Worm (Caenorhabditis elegans) whole organism, L4 larva: ENCODE measurements around the gene T26H5.4.
A peak's percentile ranks its signal among the peaks of the same experiment; 100 is the strongest.

ENCODE experiments used
- D1046.2 ChIP-seq: fragments of 200-800 bp; sonication (Bioruptor generic); IDR thresholded peaks from 2 replicates; pipeline ENCODE4 v1.3.6; 2022; ENCODE audit warnings: missing genetic modification characterization, missing compliant biosample characterization
- F10B5.3 ChIP-seq: sonication (generic microtip); optimal IDR thresholded peaks from 2 replicates; lab custom pipeline; 2016; ENCODE audit warnings: mild to moderate bottlenecking, missing genetic modification characterization, missing compliant biosample characterization
- F49E8.2 ChIP-seq: sonication (generic microtip); optimal IDR thresholded peaks from 2 replicates; lab custom pipeline; 2016; ENCODE audit warnings: missing compliant biosample characterization, mild to moderate bottlenecking, missing genetic modification characterization, borderline replicate concordance
- T20F7.1 ChIP-seq: fragments of 200-800 bp; sonication (Bioruptor generic); optimal IDR thresholded peaks from 2 replicates; lab custom pipeline; 2018; ENCODE audit warnings: mild to moderate bottlenecking, missing genetic modification characterization, missing compliant biosample characterization
- Y105C5A.15 ChIP-seq: fragments of 200-800 bp; sonication (Bioruptor generic); IDR thresholded peaks from 2 replicates; pipeline ENCODE4 v1.3.6; 2022; ENCODE audit warnings: missing genetic modification characterization, missing compliant biosample characterization
- Y48G9A.11 ChIP-seq: fragments of 200-800 bp; sonication (Bioruptor generic); IDR thresholded peaks from 2 replicates; pipeline ENCODE4 v1.3.6; 2022; ENCODE audit warnings: missing genetic modification reagents, missing genetic modification characterization, missing compliant biosample characterization
- Y5F2A.4 ChIP-seq: fragments of 200-800 bp; sonication (Bioruptor generic); optimal IDR thresholded peaks from 2 replicates; lab custom pipeline; 2018; ENCODE audit warnings: mild to moderate bottlenecking, missing genetic modification characterization, missing compliant biosample characterization
- Y75B8A.6 ChIP-seq: fragments of 200-800 bp; sonication (Bioruptor generic); IDR thresholded peaks from 2 replicates; pipeline ENCODE4 v1.3.6; 2022; ENCODE audit warnings: missing genetic modification reagents, missing genetic modification characterization, missing compliant biosample characterization
- ZK337.2 ChIP-seq: fragments of 200-800 bp; sonication (Bioruptor generic); IDR thresholded peaks from 2 replicates; pipeline ENCODE4 v1.3.6; 2022; ENCODE audit warnings: missing genetic modification reagents, missing genetic modification characterization, missing compliant biosample characterization
- ZK546.5 ChIP-seq, 2 experiments: sonication (generic microtip); optimal IDR thresholded peaks; 2 replicates each; lab custom pipeline; 2017; ENCODE audit warnings: missing biosample characterization in 2 of 2, missing genetic modification characterization in 2 of 2
- aha-1 ChIP-seq: fragments of 150-350 bp; peaks from one replicate; lab custom pipeline; 2014; ENCODE audit warnings: missing biosample characterization, missing genetic modification characterization
- aly-2 ChIP-seq: sonication (generic microtip); optimal IDR thresholded peaks from 2 replicates; lab custom pipeline; 2018; ENCODE audit warnings: missing biosample characterization, missing genetic modification characterization
- ceh-20 ChIP-seq: fragments of 200-800 bp; sonication (Bioruptor generic); IDR thresholded peaks from 2 replicates; pipeline ENCODE4 v1.3.6; 2022; ENCODE audit warnings: missing genetic modification reagents, missing genetic modification characterization, missing compliant biosample characterization
- ceh-28 ChIP-seq: fragments of 150-350 bp; optimal IDR thresholded peaks from 2 replicates; lab custom pipeline; 2014; ENCODE audit warnings: missing biosample characterization, missing genetic modification reagents, missing genetic modification characterization
- ces-1 ChIP-seq: fragments of 150-350 bp; sonication (generic microtip); optimal IDR thresholded peaks from 4 replicates; lab custom pipeline; 2014; ENCODE audit warnings: missing biosample characterization, missing genetic modification reagents, missing genetic modification characterization
- daf-12 ChIP-seq: fragments of 150-350 bp; optimal IDR thresholded peaks from 2 replicates; lab custom pipeline; 2014; ENCODE audit warnings: missing biosample characterization, missing genetic modification reagents, missing genetic modification characterization
- daf-8 ChIP-seq: fragments of 200-800 bp; sonication (Bioruptor generic); IDR thresholded peaks from 2 replicates; pipeline ENCODE4 v1.3.6; 2022; ENCODE audit warnings: missing genetic modification characterization, missing compliant biosample characterization
- duxl-1 ChIP-seq: sonication (generic microtip); optimal IDR thresholded peaks from 2 replicates; lab custom pipeline; 2016; ENCODE audit warnings: mild to moderate bottlenecking, missing genetic modification characterization, moderate library complexity, missing compliant biosample characterization; ENCODE audit not compliant: poor library complexity
- egl-43 ChIP-seq: fragments of 200-800 bp; sonication (Bioruptor generic); IDR thresholded peaks from 2 replicates; pipeline ENCODE4 v1.3.6; 2022; ENCODE audit warnings: missing genetic modification reagents, missing genetic modification characterization, missing compliant biosample characterization
- fos-1 ChIP-seq: fragments of 150-350 bp; optimal IDR thresholded peaks from 2 replicates; lab custom pipeline; 2014; ENCODE audit warnings: missing biosample characterization, missing genetic modification characterization
- hif-1 ChIP-seq, 2 experiments: sonication (generic microtip); optimal IDR thresholded peaks; 2 replicates each; lab custom pipeline; 2016 to 2017; ENCODE audit warnings: missing compliant biosample characterization in 2 of 2, missing genetic modification characterization in 2 of 2, missing genetic modification reagents in 2 of 2, missing genotype in 2 of 2, mild to moderate bottlenecking in 1 of 2
- hlh-11 ChIP-seq: fragments of 200-800 bp; sonication (Bioruptor generic); optimal IDR thresholded peaks from 2 replicates; lab custom pipeline; 2018; ENCODE audit warnings: mild to moderate bottlenecking, missing genetic modification characterization, missing compliant biosample characterization
- hlh-30 ChIP-seq: sonication (generic microtip); optimal IDR thresholded peaks from 2 replicates; lab custom pipeline; 2017; ENCODE audit warnings: antibody characterized with exemption, mild to moderate bottlenecking, missing genetic modification characterization, missing compliant biosample characterization; ENCODE audit not compliant: insufficient read depth
- jun-1 ChIP-seq: fragments of 150-350 bp; optimal IDR thresholded peaks from 2 replicates; lab custom pipeline; 2014; ENCODE audit warnings: missing biosample characterization, missing genetic modification reagents, missing genetic modification characterization
- lim-7 ChIP-seq: fragments of 200-800 bp; sonication (Bioruptor generic); IDR thresholded peaks from 2 replicates; pipeline ENCODE4 v1.3.6; 2022; ENCODE audit warnings: missing genetic modification characterization, missing compliant biosample characterization
- lin-1 ChIP-seq: fragments of 200-800 bp; sonication (Bioruptor generic); IDR thresholded peaks from 2 replicates; pipeline ENCODE4 v1.3.6; 2022; ENCODE audit warnings: missing genetic modification reagents, missing genetic modification characterization, missing compliant biosample characterization
- lin-29 ChIP-seq: fragments of 200-800 bp; sonication (Bioruptor generic); IDR thresholded peaks from 2 replicates; pipeline ENCODE4 v1.3.6; 2022; ENCODE audit warnings: missing genetic modification reagents, missing genetic modification characterization, missing compliant biosample characterization
- lin-38 ChIP-seq: fragments of 200-800 bp; sonication (Bioruptor generic); IDR thresholded peaks from 2 replicates; pipeline ENCODE4 v1.3.6; 2022; ENCODE audit warnings: missing genetic modification reagents, missing genetic modification characterization, missing compliant biosample characterization
- madf-5 ChIP-seq, 2 experiments: fragments of 200-800 bp; sonication (Bioruptor generic); IDR thresholded peaks; 2 replicates each; pipeline ENCODE4 v1.3.6; 2022; ENCODE audit warnings: missing compliant biosample characterization in 2 of 2, missing genetic modification characterization in 2 of 2
- madf-9 ChIP-seq: fragments of 200-800 bp; sonication (Bioruptor generic); conservative IDR thresholded peaks from 2 replicates; pipeline ENCODE4 v1.3.6; 2022; ENCODE audit warnings: missing genetic modification reagents, missing genetic modification characterization, missing compliant biosample characterization
- mdt-29 ChIP-seq: fragments of 200-800 bp; sonication (Bioruptor generic); IDR thresholded peaks from 2 replicates; pipeline ENCODE4 v1.3.6; 2022; ENCODE audit warnings: missing genetic modification reagents, missing genetic modification characterization, missing compliant biosample characterization
- mes-2 ChIP-seq: sonication (generic microtip); optimal IDR thresholded peaks from 2 replicates; lab custom pipeline; 2016; ENCODE audit warnings: missing genotype, mild to moderate bottlenecking, missing genetic modification characterization, missing compliant biosample characterization; ENCODE audit not compliant: poor library complexity, severe bottlenecking
- mxl-2 ChIP-seq: fragments of 200-800 bp; sonication (Bioruptor generic); conservative IDR thresholded peaks from 2 replicates; pipeline ENCODE4 v1.3.6; 2022; ENCODE audit warnings: missing genetic modification reagents, missing genetic modification characterization, missing compliant biosample characterization
- nhr-111 ChIP-seq: fragments of 200-800 bp; sonication (Bioruptor generic); optimal IDR thresholded peaks from 2 replicates; lab custom pipeline; 2018; ENCODE audit warnings: mild to moderate bottlenecking, missing genetic modification characterization, missing compliant biosample characterization
- nhr-237 ChIP-seq: sonication (generic microtip); optimal IDR thresholded peaks from 2 replicates; lab custom pipeline; 2017; ENCODE audit warnings: missing biosample characterization, missing genetic modification characterization
- nhr-25 ChIP-seq: sonication (generic microtip); optimal IDR thresholded peaks from 2 replicates; lab custom pipeline; 2017; ENCODE audit warnings: missing genetic modification characterization, mild to moderate bottlenecking, missing compliant biosample characterization, antibody characterized with exemption, moderate library complexity, borderline replicate concordance; ENCODE audit not compliant: insufficient read depth
- nhr-41 ChIP-seq: fragments of 200-800 bp; sonication (Bioruptor generic); IDR thresholded peaks from 2 replicates; pipeline ENCODE4 v1.3.6; 2022; ENCODE audit warnings: missing genetic modification reagents, missing genetic modification characterization, missing compliant biosample characterization
- nhr-77 ChIP-seq: fragments of 150-350 bp; optimal IDR thresholded peaks from 2 replicates; lab custom pipeline; 2014; ENCODE audit warnings: missing biosample characterization, missing genetic modification characterization
- pha-4 ChIP-seq, 2 experiments: fragments of 150-350 bp in 1 of 2; fragments of 200-800 bp in 1 of 2; sonication (Bioruptor generic) in 1 of 2; IDR thresholded peaks in 1 of 2; optimal IDR thresholded peaks in 1 of 2; 2 replicates each; pipeline versions ENCODE4 v1.3.6 to Lab custom; 2014 to 2022; ENCODE audit warnings: missing genetic modification characterization in 2 of 2, missing genetic modification reagents in 2 of 2, missing biosample characterization in 1 of 2, missing compliant biosample characterization in 1 of 2
- php-3 ChIP-seq: fragments of 200-800 bp; sonication (Bioruptor generic); IDR thresholded peaks from 2 replicates; pipeline ENCODE4 v1.3.6; 2022; ENCODE audit warnings: missing genetic modification reagents, missing genetic modification characterization, missing compliant biosample characterization
- pqm-1 ChIP-seq: sonication (generic microtip); optimal IDR thresholded peaks from 2 replicates; lab custom pipeline; 2017; ENCODE audit warnings: missing biosample characterization, missing genetic modification characterization
- snpc-4 ChIP-seq: fragments of 150-350 bp; optimal IDR thresholded peaks from 2 replicates; lab custom pipeline; 2014; ENCODE audit warnings: missing biosample characterization, missing genetic modification characterization
- tag-97 ChIP-seq: fragments of 200-800 bp; sonication (Bioruptor generic); IDR thresholded peaks from 2 replicates; pipeline ENCODE4 v1.3.6; 2022; ENCODE audit warnings: missing genetic modification characterization, missing compliant biosample characterization
- unc-62 ChIP-seq, 3 experiments: fragments of 150-350 bp in 1 of 3; sonication (generic microtip); optimal IDR thresholded peaks in 2 of 3; peaks in 1 of 3; 1 replicate in 1 of 3; 2 replicates in 2 of 3; lab custom pipeline; 2014 to 2017; ENCODE audit warnings: missing biosample characterization in 3 of 3, missing genetic modification characterization in 3 of 3, missing genetic modification reagents in 3 of 3, missing genotype in 1 of 3
- zag-1 ChIP-seq: fragments of 150-350 bp; optimal IDR thresholded peaks from 2 replicates; lab custom pipeline; 2014; ENCODE audit warnings: missing biosample characterization, missing genetic modification characterization
- zfp-2 ChIP-seq: sonication (generic microtip); optimal IDR thresholded peaks from 2 replicates; lab custom pipeline; 2016; ENCODE audit warnings: mild to moderate bottlenecking, missing genetic modification characterization, missing compliant biosample characterization
- zip-11 ChIP-seq: fragments of 200-800 bp; sonication (Bioruptor generic); IDR thresholded peaks from 2 replicates; pipeline ENCODE4 v1.3.6; 2022; ENCODE audit warnings: missing genetic modification characterization, missing compliant biosample characterization
- ztf-7 ChIP-seq: fragments of 150-350 bp; optimal IDR thresholded peaks from 2 replicates; lab custom pipeline; 2014; ENCODE audit warnings: missing biosample characterization, missing genetic modification characterization

The T26H5.4 gene

ce11 chrV:15465032-15465727 lies 16.7 kb upstream of the T26H5.4 start, which contains the start of gene pqn-71 (continued):
- peak; percentile 85; the same call in 1 of the 2 replicates for TF ChIP-seq zip-11 (GFP tag; lab: Robert Waterston, UW)
- TF ChIP-seq ceh-28 (tag; lab: Kevin White, UChicago), result no peak
- TF ChIP-seq F49E8.2, result peak; percentile 91
- TF ChIP-seq nhr-237 (tag; lab: Kevin White, UChicago), result peak; percentile 46
- peak; percentile 93 for TF ChIP-seq mdt-29 (GFP tag; lab: Robert Waterston, UW)
- TF ChIP-seq php-3 (GFP tag; lab: Robert Waterston, UW), result peak; percentile 80
- peak; percentile 92 for TF ChIP-seq lim-7 (GFP tag; lab: Robert Waterston, UW)
- TF ChIP-seq snpc-4 (tag; lab: Kevin White, UChicago), result peak; percentile 27
- peak; percentile 94 for TF ChIP-seq madf-9
- peak; percentile 47 to 74 for TF ChIP-seq hif-1 (tag; optimal IDR thresholded peaks at IDR 0.05; lab: Kevin White, UChicago)
- TF ChIP-seq unc-62 (GFP tag; optimal IDR thresholded peaks at IDR 0.05 in 1 of 2; lab: Kevin White, UChicago), result peak in 1 of 2 experiments; percentile 15
- TF ChIP-seq unc-62 (tag; optimal IDR thresholded peaks at IDR 0.05; lab: Kevin White, UChicago), result no peak
- no peak for TF ChIP-seq fos-1 (tag; lab: Kevin White, UChicago)
- TF ChIP-seq aly-2 (tag; lab: Kevin White, UChicago), result peak; percentile 48
- peak; percentile 85 for TF ChIP-seq mxl-2
- TF ChIP-seq ztf-7 (tag; lab: Kevin White, UChicago), result no peak
- peak; percentile 91 for TF ChIP-seq Y75B8A.6 (GFP tag; lab: Robert Waterston, UW)
- TF ChIP-seq nhr-77, result no peak
- no peak for TF ChIP-seq pqm-1 (tag; lab: Kevin White, UChicago)
- peak; percentile 89 for TF ChIP-seq hlh-11
- no peak for TF ChIP-seq zag-1 (tag; lab: Kevin White, UChicago)
- peak; percentile 93 for TF ChIP-seq lin-29 (GFP tag; lab: Robert Waterston, UW)
- peak; percentile 91 for TF ChIP-seq nhr-41 (GFP tag; lab: Robert Waterston, UW)
- peak; percentile 97 for TF ChIP-seq Y105C5A.15
- TF ChIP-seq aha-1, result no peak
- TF ChIP-seq mes-2 (tag; lab: Kevin White, UChicago), result peak; percentile 85
- TF ChIP-seq hlh-30 (tag; lab: Kevin White, UChicago), result peak; percentile 91
- TF ChIP-seq egl-43, result peak; percentile 97
- peak; percentile 86 for TF ChIP-seq nhr-111 (GFP tag; lab: Kevin White, UChicago)
- TF ChIP-seq ces-1 (GFP tag; lab: Kevin White, UChicago), result peak; percentile 36
- TF ChIP-seq daf-12, result no peak
- peak; percentile 79 for TF ChIP-seq zfp-2 (tag; lab: Kevin White, UChicago)
- TF ChIP-seq ZK546.5 (tag; optimal IDR thresholded peaks at IDR 0.05; lab: Kevin White, UChicago), result no peak
- TF ChIP-seq lin-1 (GFP tag; lab: Robert Waterston, UW), result peak; percentile 92
- peak; percentile 81 for TF ChIP-seq F10B5.3
- TF ChIP-seq nhr-25 (tag; lab: Kevin White, UChicago), result peak; percentile 80
- peak; percentile 89 for TF ChIP-seq lin-38 (GFP tag; lab: Robert Waterston, UW)
- peak; percentile 89 for TF ChIP-seq ceh-20 (GFP tag; lab: Robert Waterston, UW)
- TF ChIP-seq madf-5 (GFP tag; IDR thresholded peaks at IDR 0.05; lab: Robert Waterston, UW), result peak; percentile 94 to 95
- TF ChIP-seq Y5F2A.4, result peak; percentile 81
- peak; percentile 92 for TF ChIP-seq Y48G9A.11 (GFP tag; lab: Robert Waterston, UW)
- peak; percentile 92 for TF ChIP-seq duxl-1
- TF ChIP-seq jun-1, result peak; percentile 75
- TF ChIP-seq pha-4 (GFP tag; IDR thresholded peaks at IDR 0.05; lab: Robert Waterston, UW), result no peak; the same call in none of the 2 replicates
- TF ChIP-seq pha-4 (tag; optimal IDR thresholded peaks at IDR 0.05; lab: Kevin White, UChicago), result peak; percentile 53
- peak; percentile 63; the same call in 1 of the 2 replicates for TF ChIP-seq daf-8
- TF ChIP-seq ZK337.2 (GFP tag; lab: Robert Waterston, UW), result peak; percentile 60
- 0 out of 2 replicates have a peak, but pooled peaks have one; percentile 41 for TF ChIP-seq tag-97 (GFP tag; lab: Robert Waterston, UW)
- no peak for TF ChIP-seq T20F7.1 (GFP tag; lab: Kevin White, UChicago)
- TF ChIP-seq D1046.2 (GFP tag; lab: Robert Waterston, UW), result peak; percentile 93
